Worm (Caenorhabditis elegans) whole organism, L4 larva: ENCODE measurements around the gene srh-36.
"Not testable (repeated sequence)": the region's sequence is repeated elsewhere in the genome, so short reads cannot be mapped to it uniquely, and the experiment has no call there.

Experiments
- daf-19 ChIP-seq: fragments of 200-800 bp; sonication (Bioruptor generic); conservative IDR thresholded peaks from 2 replicates; pipeline ENCODE4 v1.3.6; 2022; ENCODE audit warnings: missing genetic modification characterization, missing compliant biosample characterization
- dmd-9 ChIP-seq: fragments of 200-800 bp; sonication (Bioruptor generic); IDR thresholded peaks from 2 replicates; pipeline ENCODE4 v1.3.6; 2022; ENCODE audit warnings: missing genetic modification reagents, missing genetic modification characterization, missing compliant biosample characterization
- lir-3 ChIP-seq: sonication (generic microtip); optimal IDR thresholded peaks from 2 replicates; lab custom pipeline; 2016; ENCODE audit warnings: mild to moderate bottlenecking, missing genetic modification characterization, missing compliant biosample characterization
- mdl-1 ChIP-seq, 2 experiments: fragments of 150-350 bp in 1 of 2; sonication (generic microtip) in 1 of 2; optimal IDR thresholded peaks; 2 replicates each; lab custom pipeline; 2014 to 2017; ENCODE audit warnings: missing biosample characterization in 2 of 2, missing genetic modification characterization in 2 of 2
- mdt-29 ChIP-seq: fragments of 200-800 bp; sonication (Bioruptor generic); IDR thresholded peaks from 2 replicates; pipeline ENCODE4 v1.3.6; 2022; ENCODE audit warnings: missing genetic modification reagents, missing genetic modification characterization, missing compliant biosample characterization
- mep-1 ChIP-seq: fragments of 150-350 bp; sonication (generic microtip); optimal IDR thresholded peaks from 3 replicates; lab custom pipeline; 2014; ENCODE audit warnings: missing biosample characterization, missing genetic modification characterization
- nhr-25 ChIP-seq: sonication (generic microtip); optimal IDR thresholded peaks from 2 replicates; lab custom pipeline; 2017; ENCODE audit warnings: missing genetic modification characterization, mild to moderate bottlenecking, missing compliant biosample characterization, antibody characterized with exemption, moderate library complexity, borderline replicate concordance; ENCODE audit not compliant: insufficient read depth
- nhr-76 ChIP-seq: fragments of 150-350 bp; optimal IDR thresholded peaks from 2 replicates; lab custom pipeline; 2014; ENCODE audit warnings: missing biosample characterization, missing genetic modification characterization
- unc-39 ChIP-seq: sonication (generic microtip); optimal IDR thresholded peaks from 2 replicates; lab custom pipeline; 2017; ENCODE audit warnings: missing biosample characterization, missing genetic modification characterization

DNA sequence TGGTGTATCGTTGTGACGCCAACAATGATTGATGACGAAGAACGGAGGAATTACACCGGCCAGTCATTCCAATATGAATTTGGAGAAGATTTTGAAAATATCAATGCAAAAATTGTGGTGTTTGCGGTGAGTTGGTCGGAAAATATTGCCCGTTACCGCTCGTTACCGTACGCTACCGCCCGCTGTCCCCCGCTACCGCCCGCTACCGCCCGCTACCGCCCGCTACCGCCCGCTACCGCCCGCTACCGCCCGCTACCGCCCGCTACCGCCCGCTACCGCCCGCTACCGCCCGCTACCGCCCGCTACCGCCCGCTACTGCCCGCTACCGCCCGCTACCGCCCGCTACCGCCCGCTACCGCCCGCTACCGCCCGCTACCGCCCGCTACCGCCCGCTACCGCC is 44.1 kb downstream of the srh-36 start:
- TF ChIP-seq mep-1; mdt-29 (GFP tag; lab: Robert Waterston, UW); lir-3 (tag; lab: Kevin White, UChicago); nhr-25 (tag; lab: Kevin White, UChicago); mdl-1 (tag; optimal IDR thresholded peaks at IDR 0.05; lab: Kevin White, UChicago); nhr-76 (tag; lab: Kevin White, UChicago); unc-39 (tag; lab: Kevin White, UChicago); dmd-9 (GFP tag; lab: Robert Waterston, UW); daf-19 (GFP tag; lab: Robert Waterston, UW): not testable (repeated sequence)
